Worm (Caenorhabditis elegans) whole organism, L2 larva: ENCODE measurements around the gene srh-208.

ENCODE experiments used
- R02D3.7 ChIP-seq: fragments of 150-350 bp; optimal IDR thresholded peaks from 2 replicates; lab custom pipeline; 2014; ENCODE audit warnings: missing biosample characterization, missing genetic modification characterization
- ZK546.5 ChIP-seq: sonication (generic microtip); optimal IDR thresholded peaks from 2 replicates; lab custom pipeline; 2017; ENCODE audit warnings: missing biosample characterization, missing genetic modification characterization
- ama-1 ChIP-seq: fragments of 150-350 bp; optimal IDR thresholded peaks from 2 replicates; lab custom pipeline; 2018; ENCODE audit warnings: inconsistent platforms
- blmp-1 ChIP-seq: sonication (generic microtip); optimal IDR thresholded peaks from 2 replicates; lab custom pipeline; 2017; ENCODE audit warnings: missing genetic modification characterization, mild to moderate bottlenecking, missing compliant biosample characterization, antibody characterized with exemption, moderate library complexity; ENCODE audit not compliant: insufficient read depth
- lin-13 ChIP-seq: fragments of 150-350 bp; optimal IDR thresholded peaks from 2 replicates; lab custom pipeline; 2014; ENCODE audit warnings: missing biosample characterization, missing genetic modification reagents, missing genetic modification characterization
- lsy-2 ChIP-seq, 2 experiments: fragments of 150-350 bp in 1 of 2; sonication (generic microtip) in 1 of 2; optimal IDR thresholded peaks; 2 replicates each; lab custom pipeline; 2014 to 2017; ENCODE audit warnings: missing biosample characterization in 2 of 2, missing genetic modification characterization in 2 of 2
- mdl-1 ChIP-seq, 2 experiments: fragments of 150-350 bp in 1 of 2; sonication (generic microtip) in 1 of 2; optimal IDR thresholded peaks; 2 replicates each; lab custom pipeline; 2017; ENCODE audit warnings: missing biosample characterization in 2 of 2, missing genetic modification characterization in 2 of 2
- nhr-237 ChIP-seq: fragments of 150-350 bp; optimal IDR thresholded peaks from 2 replicates; lab custom pipeline; 2014; ENCODE audit warnings: missing biosample characterization, missing genetic modification characterization
- skn-1 ChIP-seq: sonication (generic microtip); optimal IDR thresholded peaks from 2 replicates; lab custom pipeline; 2017; ENCODE audit warnings: missing biosample characterization, missing genetic modification characterization
- sma-3 ChIP-seq: sonication (generic microtip); optimal IDR thresholded peaks from 2 replicates; lab custom pipeline; 2016; ENCODE audit warnings: missing genetic modification reagents, missing genetic modification characterization, missing compliant biosample characterization
- snpc-4 ChIP-seq: fragments of 150-350 bp; optimal IDR thresholded peaks from 2 replicates; lab custom pipeline; 2014; ENCODE audit warnings: missing biosample characterization, missing genetic modification characterization
- unc-55 ChIP-seq: fragments of 150-350 bp; sonication (generic microtip); optimal IDR thresholded peaks from 3 replicates; lab custom pipeline; 2014; ENCODE audit warnings: missing biosample characterization, missing genetic modification reagents, missing genetic modification characterization
- unc-62 ChIP-seq: fragments of 150-350 bp; optimal IDR thresholded peaks from 2 replicates; lab custom pipeline; 2014; ENCODE audit warnings: missing biosample characterization, missing genetic modification reagents, missing genetic modification characterization

DNA sequence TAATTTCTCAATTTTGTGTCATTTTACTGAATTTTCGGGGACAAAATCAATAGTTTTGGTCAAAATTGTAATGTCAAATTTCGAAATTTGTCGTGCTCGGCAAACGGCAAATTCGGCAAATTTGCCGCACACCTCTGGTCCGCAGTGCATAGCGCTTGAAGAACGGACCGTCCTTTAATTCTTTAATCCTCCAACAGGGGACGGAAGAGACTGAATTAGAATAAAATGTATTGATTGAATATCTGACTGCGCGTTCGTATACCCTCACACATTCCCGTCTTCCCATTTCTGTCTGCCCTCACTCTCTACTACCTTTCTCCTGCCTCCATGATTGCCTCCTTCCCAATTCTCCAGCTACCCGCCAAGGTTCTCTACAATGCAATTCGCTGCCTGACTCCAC is 17.9 kb upstream of the srh-208 start, which contains the start of gene F55C9.14:
- TF ChIP-seq skn-1 (tag; lab: Kevin White, UChicago) (no peak), sma-3 (GFP tag; lab: Kevin White, UChicago) (no peak), R02D3.7 (no peak), unc-62 (GFP tag; lab: Kevin White, UChicago) (no peak), blmp-1 (tag; lab: Kevin White, UChicago) (no peak), nhr-237 (no peak), ama-1 (no peak), snpc-4 (tag; lab: Kevin White, UChicago) (no peak), lsy-2 (tag; optimal IDR thresholded peaks at IDR 0.05; lab: Kevin White, UChicago) (no peak), ZK546.5 (no peak), lin-13 (no peak), unc-55 (GFP tag; lab: Kevin White, UChicago) (no peak), mdl-1 (tag; optimal IDR thresholded peaks at IDR 0.05; lab: Kevin White, UChicago) (no peak)
